Worm (Caenorhabditis elegans): ENCODE data around the gene F38B6.2.

DNA sequence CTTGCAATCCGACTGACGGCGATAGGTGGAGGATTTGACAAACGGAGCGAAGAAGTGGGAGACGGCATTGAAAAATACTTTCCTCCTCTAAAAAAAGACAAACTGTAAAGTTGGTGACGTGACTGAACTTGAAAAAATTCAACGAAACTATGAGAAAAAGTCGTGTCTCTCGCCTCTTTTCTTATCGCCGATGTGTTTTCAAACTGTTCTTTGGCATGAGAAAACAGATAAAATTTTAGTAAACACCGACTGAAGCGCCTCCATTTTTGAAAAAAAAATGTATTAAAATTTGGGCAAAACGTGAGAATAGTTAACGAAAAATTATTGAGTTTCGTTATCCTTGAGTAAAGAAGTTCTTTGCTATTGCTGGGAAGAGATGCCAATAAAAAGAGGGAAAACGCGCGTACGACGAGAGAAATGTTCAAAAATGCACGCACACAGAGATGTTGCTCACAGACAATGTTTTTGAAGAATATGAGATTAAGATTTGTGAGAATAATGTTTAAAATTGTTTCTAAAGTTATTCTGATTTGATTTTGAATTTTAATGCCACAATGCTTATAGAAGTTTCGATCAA is 30.6 kb downstream of the F38B6.2 start:
- TF ChIP-seq blmp-1 (tag; optimal IDR thresholded peaks at IDR 0.05), result no peak
- TF ChIP-seq nhr-76 (tag; optimal IDR thresholded peaks at IDR 0.05), result no peak
- TF ChIP-seq nhr-237 (tag; optimal IDR thresholded peaks at IDR 0.05), result no peak
- TF ChIP-seq mab-5 (tag; optimal IDR thresholded peaks at IDR 0.05), result no peak
- TF ChIP-seq elt-1 (tag; optimal IDR thresholded peaks at IDR 0.05; ENCODE audit: borderline replicate concordance, insufficient read depth), result no peak
- TF ChIP-seq ces-1 (GFP tag; optimal IDR thresholded peaks at IDR 0.05), result no peak
- no peak for TF ChIP-seq nhr-12 (tag; optimal IDR thresholded peaks at IDR 0.05)
- TF ChIP-seq flh-1 (GFP tag; optimal IDR thresholded peaks at IDR 0.05), result no peak
- no peak for TF ChIP-seq sptf-1 (tag; optimal IDR thresholded peaks at IDR 0.05)
- TF ChIP-seq pha-4 (tag; optimal IDR thresholded peaks at IDR 0.05), result no peak
- no peak for TF ChIP-seq cnd-1 (tag; optimal IDR thresholded peaks at IDR 0.05)
- TF ChIP-seq elt-3 (tag; optimal IDR thresholded peaks at IDR 0.05), result no peak
- no peak for TF ChIP-seq snpc-4 (tag; optimal IDR thresholded peaks at IDR 0.05)
